Worm (Caenorhabditis elegans) whole organism, L2 larva: ENCODE measurements around the gene F25H9.2.
A peak's percentile ranks its signal among the peaks of the same experiment; 100 is the strongest.

Experiments
- F13H6.1 ChIP-seq: sonication (generic microtip); optimal IDR thresholded peaks from 2 replicates; lab custom pipeline; 2016; ENCODE audit warnings: missing genetic modification characterization, missing compliant biosample characterization
- Y55F3AM.14 ChIP-seq: fragments of 200-800 bp; sonication (Bioruptor generic); optimal IDR thresholded peaks from 2 replicates; lab custom pipeline; 2018; ENCODE audit warnings: mild to moderate bottlenecking, missing genetic modification characterization, missing compliant biosample characterization
- alr-1 ChIP-seq: fragments of 150-350 bp; optimal IDR thresholded peaks from 2 replicates; lab custom pipeline; 2014; ENCODE audit warnings: missing biosample characterization, missing genetic modification characterization
- blmp-1 ChIP-seq: sonication (generic microtip); optimal IDR thresholded peaks from 2 replicates; lab custom pipeline; 2017; ENCODE audit warnings: missing genetic modification characterization, mild to moderate bottlenecking, missing compliant biosample characterization, antibody characterized with exemption, moderate library complexity; ENCODE audit not compliant: insufficient read depth
- ceh-82 ChIP-seq: fragments of 150-350 bp; optimal IDR thresholded peaks from 2 replicates; lab custom pipeline; 2014; ENCODE audit warnings: missing biosample characterization, missing genetic modification characterization
- crh-2 ChIP-seq: sonication (generic microtip); optimal IDR thresholded peaks from 2 replicates; lab custom pipeline; 2017; ENCODE audit warnings: missing biosample characterization, missing genetic modification characterization
- dmd-4 ChIP-seq: sonication (generic microtip); optimal IDR thresholded peaks from 2 replicates; lab custom pipeline; 2017; ENCODE audit warnings: missing biosample characterization, missing genetic modification characterization
- egl-27 ChIP-seq: sonication (generic microtip); optimal IDR thresholded peaks from 3 replicates; lab custom pipeline; 2017; ENCODE audit warnings: missing biosample characterization, missing genetic modification reagents, missing genetic modification characterization
- elt-3 ChIP-seq: sonication (generic microtip); optimal IDR thresholded peaks from 2 replicates; lab custom pipeline; 2017; ENCODE audit warnings: missing biosample characterization, missing genetic modification characterization
- fos-1 ChIP-seq: fragments of 150-350 bp; optimal IDR thresholded peaks from 2 replicates; lab custom pipeline; 2014; ENCODE audit warnings: missing biosample characterization, missing genetic modification characterization
- lin-39 ChIP-seq: fragments of 150-350 bp; optimal IDR thresholded peaks from 2 replicates; lab custom pipeline; 2014; ENCODE audit warnings: missing biosample characterization, missing genetic modification reagents, missing genetic modification characterization
- lsy-2 ChIP-seq, 2 experiments: fragments of 150-350 bp in 1 of 2; sonication (generic microtip) in 1 of 2; optimal IDR thresholded peaks; 2 replicates each; lab custom pipeline; 2014 to 2017; ENCODE audit warnings: missing biosample characterization in 2 of 2, missing genetic modification characterization in 2 of 2
- mdl-1 ChIP-seq, 2 experiments: fragments of 150-350 bp in 1 of 2; sonication (generic microtip) in 1 of 2; optimal IDR thresholded peaks; 2 replicates each; lab custom pipeline; 2017; ENCODE audit warnings: missing biosample characterization in 2 of 2, missing genetic modification characterization in 2 of 2
- nhr-10 ChIP-seq: sonication (generic microtip); optimal IDR thresholded peaks from 2 replicates; lab custom pipeline; 2017; ENCODE audit warnings: missing biosample characterization, missing genetic modification characterization
- nhr-11 ChIP-seq: fragments of 150-350 bp; optimal IDR thresholded peaks from 2 replicates; lab custom pipeline; 2014; ENCODE audit warnings: missing biosample characterization, missing genetic modification characterization
- nhr-12 ChIP-seq: fragments of 150-350 bp; optimal IDR thresholded peaks from 2 replicates; lab custom pipeline; 2014; ENCODE audit warnings: missing biosample characterization, missing genetic modification characterization
- nhr-129 ChIP-seq: fragments of 150-350 bp; optimal IDR thresholded peaks from 2 replicates; lab custom pipeline; 2014; ENCODE audit warnings: missing biosample characterization, missing genetic modification characterization
- nhr-21 ChIP-seq: fragments of 150-350 bp; optimal IDR thresholded peaks from 2 replicates; lab custom pipeline; 2014; ENCODE audit warnings: missing biosample characterization, missing genetic modification characterization
- nhr-23 ChIP-seq: fragments of 150-350 bp; optimal IDR thresholded peaks from 2 replicates; lab custom pipeline; 2014; ENCODE audit warnings: missing biosample characterization, missing genetic modification reagents, missing genetic modification characterization
- nhr-237 ChIP-seq: fragments of 150-350 bp; optimal IDR thresholded peaks from 2 replicates; lab custom pipeline; 2014; ENCODE audit warnings: missing biosample characterization, missing genetic modification characterization
- nhr-25 ChIP-seq: fragments of 150-350 bp; sonication (generic microtip); optimal IDR thresholded peaks from 3 replicates; lab custom pipeline; 2014; ENCODE audit warnings: missing biosample characterization, missing genetic modification characterization
- peb-1 ChIP-seq: fragments of 150-350 bp; optimal IDR thresholded peaks from 2 replicates; lab custom pipeline; 2014; ENCODE audit warnings: missing biosample characterization, missing genetic modification characterization
- sma-3 ChIP-seq: sonication (generic microtip); optimal IDR thresholded peaks from 2 replicates; lab custom pipeline; 2016; ENCODE audit warnings: missing genetic modification reagents, missing genetic modification characterization, missing compliant biosample characterization
- sma-9 ChIP-seq, 2 experiments: fragments of 150-350 bp in 1 of 2; sonication (generic microtip) in 1 of 2; optimal IDR thresholded peaks; 2 replicates each; lab custom pipeline; 2014 to 2016; ENCODE audit warnings: missing genetic modification characterization in 2 of 2, mild to moderate bottlenecking in 1 of 2, missing biosample characterization in 1 of 2, missing compliant biosample characterization in 1 of 2, missing genetic modification reagents in 1 of 2, moderate library complexity in 1 of 2
- unc-39 ChIP-seq: fragments of 150-350 bp; optimal IDR thresholded peaks from 2 replicates; lab custom pipeline; 2014; ENCODE audit warnings: missing biosample characterization, missing genetic modification characterization
- unc-55 ChIP-seq: fragments of 150-350 bp; sonication (generic microtip); optimal IDR thresholded peaks from 3 replicates; lab custom pipeline; 2014; ENCODE audit warnings: missing biosample characterization, missing genetic modification reagents, missing genetic modification characterization
- unc-62 ChIP-seq: fragments of 150-350 bp; optimal IDR thresholded peaks from 2 replicates; lab custom pipeline; 2014; ENCODE audit warnings: missing biosample characterization, missing genetic modification reagents, missing genetic modification characterization
- zag-1 ChIP-seq: fragments of 150-350 bp; optimal IDR thresholded peaks from 2 replicates; lab custom pipeline; 2014; ENCODE audit warnings: missing biosample characterization, missing genetic modification characterization
- ztf-11 ChIP-seq: sonication (generic microtip); optimal IDR thresholded peaks from 2 replicates; lab custom pipeline; 2017; ENCODE audit warnings: missing biosample characterization, missing genetic modification characterization
- ztf-4 ChIP-seq: fragments of 150-350 bp; optimal IDR thresholded peaks from 2 replicates; lab custom pipeline; 2014; ENCODE audit warnings: missing biosample characterization, missing genetic modification characterization

The F25H9.2 gene

DNA sequence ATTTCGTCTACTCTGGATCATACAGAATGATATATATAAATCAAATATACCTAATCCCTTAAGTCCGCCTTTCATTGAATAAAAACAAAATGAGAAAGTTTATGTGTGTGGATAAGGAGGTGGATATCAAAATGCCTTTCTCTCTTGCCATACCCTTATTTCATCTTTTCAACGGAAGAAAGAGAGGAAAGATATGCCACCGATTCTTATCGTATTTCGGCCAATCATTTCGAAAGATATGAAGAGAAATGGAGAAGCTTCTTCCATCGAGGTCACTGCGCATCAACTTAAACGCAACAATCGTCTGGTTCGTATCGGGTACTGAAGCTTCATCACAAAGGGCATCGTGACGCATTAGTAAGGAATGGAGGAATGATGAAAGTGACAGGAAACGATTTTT is 44.6 kb upstream of the F25H9.2 start:
- TF ChIP-seq ceh-82 (tag; lab: Kevin White, UChicago) (no peak), Y55F3AM.14 (GFP tag; lab: Kevin White, UChicago) (no peak), lin-39 (tag; lab: Kevin White, UChicago) (no peak), mdl-1 (tag; optimal IDR thresholded peaks at IDR 0.05; lab: Kevin White, UChicago) (no peak), peb-1 (peak; percentile 38), blmp-1 (peak; percentile 3), nhr-21 (peak; percentile 47), unc-55 (GFP tag; lab: Kevin White, UChicago) (no peak), F13H6.1 (tag; lab: Kevin White, UChicago) (no peak), nhr-23 (tag; lab: Kevin White, UChicago) (no peak), egl-27 (tag; lab: Kevin White, UChicago) (no peak), unc-62 (GFP tag; lab: Kevin White, UChicago) (no peak), dmd-4 (no peak), zag-1 (tag; lab: Kevin White, UChicago) (no peak)

DNA sequence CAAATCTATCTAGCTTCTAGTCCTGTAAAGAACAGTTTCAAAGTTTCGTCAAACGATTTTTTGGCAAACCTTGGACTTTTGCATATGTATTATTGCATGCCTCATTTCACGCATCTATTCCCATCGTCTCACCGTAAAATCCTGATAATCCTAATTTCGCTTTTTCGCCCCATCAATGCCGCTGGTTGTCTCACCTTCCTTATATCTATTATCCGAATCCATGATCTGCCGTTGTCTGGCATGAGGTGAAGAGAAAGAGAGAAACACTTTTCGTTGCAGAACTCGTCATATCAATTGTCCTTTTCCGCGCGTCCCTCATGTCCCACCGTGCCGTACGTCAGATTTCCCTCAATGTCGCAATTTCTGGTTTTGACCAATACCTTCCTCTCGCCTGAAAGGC is 43.3 kb upstream of the F25H9.2 start, which contains the start of gene cut-2:
TSS of gene cut-2 (plus strand) at position 365 of the 400 bp plus-strand sequence.
- TF ChIP-seq elt-3 (tag; lab: Kevin White, UChicago) (no peak), peb-1 (peak; percentile 24)

- TF ChIP-seq sma-9 (GFP tag; optimal IDR thresholded peaks at IDR 0.05; lab: Kevin White, UChicago) (no peak), sma-9 (tag; optimal IDR thresholded peaks at IDR 0.05; lab: Kevin White, UChicago) (no peak)
Observed at ce11 chrV:13415462-13415861, 42.4 kb upstream of the F25H9.2 start.

ce11 chrV:13416076-13416475 is 41.8 kb upstream of the F25H9.2 start:
- no peak for TF ChIP-seq ceh-82 (tag; lab: Kevin White, UChicago)
- peak; percentile 9 for TF ChIP-seq nhr-25 (tag; lab: Kevin White, UChicago)

- no peak for TF ChIP-seq egl-27 (tag; lab: Kevin White, UChicago)
- no peak for TF ChIP-seq elt-3 (tag; lab: Kevin White, UChicago)
- TF ChIP-seq alr-1 (tag; lab: Kevin White, UChicago), result no peak
- TF ChIP-seq nhr-10 (tag; lab: Kevin White, UChicago), result no peak
- no peak for TF ChIP-seq nhr-21
Observed at ce11 chrV:13417513-13417912, 40.4 kb upstream of the F25H9.2 start, which contains the start of gene F53F1.6. Gene F53F1.6, minus strand, starts transcription at chrV:13417613.

DNA sequence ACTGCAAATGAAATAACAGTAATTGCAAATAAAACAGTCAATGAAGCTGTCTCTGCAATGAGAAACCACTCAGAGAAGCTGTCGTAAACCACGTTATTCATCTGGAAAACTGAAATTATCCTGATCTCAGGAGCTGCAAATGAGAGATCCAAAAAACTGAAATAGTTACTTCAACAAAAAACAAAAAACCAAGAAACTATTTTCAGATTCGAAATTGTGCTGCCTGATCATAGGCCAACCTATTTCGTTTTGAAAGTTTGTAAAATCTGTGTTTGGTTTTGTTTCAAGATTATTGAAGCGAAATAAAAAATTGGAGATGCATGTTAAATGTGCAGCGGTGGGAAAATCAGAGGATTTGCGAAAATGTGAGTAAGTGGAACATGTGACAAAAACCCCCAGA is 37.2 kb upstream of the F25H9.2 start, which contains the start of gene srv-8:
TSS of gene srv-8 (minus strand) at position 101 of the 400 bp plus-strand sequence.
- no peak for TF ChIP-seq nhr-12 (tag; lab: Kevin White, UChicago)
- TF ChIP-seq peb-1, result no peak
- no peak for TF ChIP-seq unc-39 (tag; lab: Kevin White, UChicago)
- no peak for TF ChIP-seq nhr-23 (tag; lab: Kevin White, UChicago)
- no peak for TF ChIP-seq nhr-11 (tag; lab: Kevin White, UChicago)
- no peak for TF ChIP-seq Y55F3AM.14 (GFP tag; lab: Kevin White, UChicago)
- TF ChIP-seq nhr-129 (tag; lab: Kevin White, UChicago), result no peak
- no peak for TF ChIP-seq mdl-1 (tag; optimal IDR thresholded peaks at IDR 0.05; lab: Kevin White, UChicago)
- no peak for TF ChIP-seq nhr-25 (tag; lab: Kevin White, UChicago)
- TF ChIP-seq alr-1 (tag; lab: Kevin White, UChicago), result no peak
- TF ChIP-seq lsy-2 (tag; optimal IDR thresholded peaks at IDR 0.05; lab: Kevin White, UChicago), result no peak
- TF ChIP-seq nhr-237 (tag; lab: Kevin White, UChicago), result no peak
- TF ChIP-seq sma-3 (GFP tag; lab: Kevin White, UChicago), result no peak
- no peak for TF ChIP-seq ztf-11 (tag; lab: Kevin White, UChicago)
- TF ChIP-seq unc-55 (GFP tag; lab: Kevin White, UChicago), result no peak
- TF ChIP-seq ztf-4, result no peak
- TF ChIP-seq zag-1 (tag; lab: Kevin White, UChicago), result no peak

- peak; percentile 17 for TF ChIP-seq sma-9 (GFP tag; optimal IDR thresholded peaks at IDR 0.05; lab: Kevin White, UChicago)
- TF ChIP-seq sma-9 (tag; optimal IDR thresholded peaks at IDR 0.05; lab: Kevin White, UChicago), result no peak
- peak; percentile 17 for TF ChIP-seq crh-2
- no peak for TF ChIP-seq lin-39 (tag; lab: Kevin White, UChicago)
- peak; percentile 95 for TF ChIP-seq fos-1 (tag; lab: Kevin White, UChicago)
- TF ChIP-seq, all 48 proteins: peak for 3
Observed at ce11 chrV:13421697-13422096, 36.2 kb upstream of the F25H9.2 start.
